Fruit fly (Drosophila melanogaster) Kc167 (cell line): Measurements from ENCODE around the gene E23.

Experiments used
- Myc ChIP-seq: fragments of >200 bp; optimal IDR thresholded peaks from 2 replicates; lab custom pipeline; 2017; ENCODE audit warnings: missing external identifiers
- Sin3A ChIP-seq: fragments of >200 bp; optimal IDR thresholded peaks from 2 replicates; lab custom pipeline; 2018; ENCODE audit warnings: missing external identifiers

DNA sequence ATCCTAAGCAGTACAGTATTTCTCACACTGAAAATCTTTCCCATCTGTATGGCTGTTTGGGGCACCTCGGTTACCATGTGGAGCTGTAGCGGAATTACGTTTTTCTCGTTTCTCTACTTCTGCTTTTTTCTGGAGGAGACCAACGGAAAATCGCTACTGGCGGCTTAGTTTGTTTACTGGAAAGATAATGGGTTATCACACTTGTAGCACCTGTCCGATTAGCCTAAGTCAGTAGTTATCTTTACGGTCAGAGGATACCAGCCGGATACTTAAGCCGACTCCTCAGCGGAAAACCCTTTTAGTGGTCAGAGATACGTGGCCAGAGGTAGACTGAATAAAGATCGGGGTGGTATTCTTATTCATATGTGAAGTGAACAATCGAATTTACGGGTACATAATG, 22.1 kb downstream of the E23 start, which contains the start of gene CG15408:
- TF ChIP-seq Myc (lab: Kevin White, UChicago) (no peak), Sin3A (lab: Kevin White, UChicago) (no peak)
